Fruit fly (Drosophila melanogaster) S2 (cell line): ENCODE results near the gene eIF1A.

Experiments
- CG8478 ChIP-seq: fragments of >200 bp; optimal IDR thresholded peaks from 2 replicates; lab custom pipeline; 2018
- CTCF ChIP-seq, 2 experiments: fragments of >200 bp; optimal IDR thresholded peaks; 2 replicates each; lab custom pipeline; 2018

Gene eIF1A

DNA sequence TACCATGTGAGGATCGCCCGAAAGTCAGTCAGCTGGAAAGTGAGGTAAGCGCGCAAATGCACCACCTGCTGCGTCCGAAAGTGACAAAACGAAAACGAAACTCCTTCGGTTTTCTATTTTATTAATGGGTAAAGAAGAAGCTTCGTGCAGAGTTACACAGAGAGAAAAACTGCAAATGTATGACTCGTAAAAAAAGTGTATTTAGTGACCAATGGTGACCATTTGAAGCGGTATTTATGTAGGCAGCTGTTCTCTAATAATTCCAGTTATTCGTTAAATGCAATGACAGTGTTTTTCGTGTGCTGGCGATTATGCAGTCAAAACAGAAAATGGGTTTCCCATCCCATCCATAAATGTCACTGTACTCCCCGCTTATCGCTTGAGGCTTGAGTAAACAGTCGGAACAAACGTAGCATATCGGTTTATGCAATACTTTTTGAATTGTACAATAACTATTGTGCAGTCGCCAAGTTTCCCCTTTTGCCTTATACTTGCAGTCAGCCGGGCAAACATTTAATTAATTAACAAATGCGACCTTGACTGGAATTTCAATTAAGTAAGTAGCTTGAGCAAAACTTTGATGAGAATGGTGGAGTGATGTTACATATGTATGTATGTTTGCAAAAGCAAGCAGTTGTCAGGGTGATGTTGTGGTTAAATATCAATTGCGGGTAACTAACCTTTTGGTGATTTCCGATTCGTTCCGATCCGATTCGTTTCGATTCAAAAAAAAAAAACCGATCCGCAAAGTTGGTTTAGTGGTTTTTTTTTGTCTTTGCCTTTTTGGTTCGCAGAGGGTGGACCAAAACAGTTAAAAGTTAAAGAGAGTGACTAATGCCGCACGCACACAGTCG is 23.2 kb downstream of the eIF1A start:
- TF ChIP-seq CG8478 (lab: Kevin White, UChicago) (no peak), CTCF (optimal IDR thresholded peaks at IDR 0.05; lab: Kevin White, UChicago) (no peak)

DNA sequence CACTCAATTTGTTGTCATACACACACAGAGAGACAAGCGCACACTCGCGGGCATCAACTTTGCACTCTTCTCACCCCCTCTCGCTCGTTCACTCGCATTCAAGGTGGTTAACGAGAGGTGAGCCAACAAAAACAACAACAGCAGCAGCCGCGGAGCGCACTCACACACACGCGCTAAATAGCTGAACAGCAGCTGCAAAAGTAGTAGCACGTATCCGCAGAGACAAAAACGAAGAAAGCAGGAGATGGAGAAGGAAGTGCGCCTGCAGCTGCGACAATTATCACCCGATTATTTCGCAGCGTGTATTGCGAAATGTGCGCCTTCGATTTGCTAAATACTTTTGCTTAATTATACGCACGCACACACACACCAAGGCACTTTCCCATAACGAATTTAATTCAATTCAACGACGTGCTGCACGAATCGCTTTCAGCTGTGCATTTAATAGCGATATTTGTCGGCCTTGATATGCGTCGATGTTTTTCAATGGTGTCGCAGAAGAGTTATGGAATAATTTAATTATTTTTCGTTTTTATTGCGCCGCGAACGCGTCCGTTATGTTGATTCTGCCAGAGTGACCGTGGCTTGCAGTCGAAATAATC is 23.9 kb downstream of the eIF1A start:
- TF ChIP-seq CTCF (optimal IDR thresholded peaks at IDR 0.05; lab: Kevin White, UChicago), result no peak
- no peak for TF ChIP-seq CG8478 (lab: Kevin White, UChicago)

DNA sequence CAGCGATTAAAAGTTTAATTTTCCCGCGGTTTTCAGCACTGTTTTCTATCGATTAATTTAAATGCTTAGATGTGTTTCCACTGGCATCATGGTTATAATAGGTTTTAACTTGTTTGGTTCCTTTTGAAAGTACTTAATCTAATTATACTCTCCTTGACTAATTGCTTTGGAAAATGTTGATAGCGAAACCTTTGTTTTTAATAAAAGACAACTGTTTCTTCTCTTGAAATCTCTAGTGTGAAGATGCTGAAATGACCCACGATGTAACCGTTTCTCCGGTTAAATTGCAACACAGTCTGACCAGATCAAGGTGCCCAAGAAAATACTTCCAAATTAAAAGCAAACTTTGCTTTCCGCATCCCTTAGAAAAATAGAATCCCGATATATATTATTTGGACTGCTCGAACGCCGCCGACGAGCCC is 24.4 kb downstream of the eIF1A start, which contains the start of gene Dlc90F:
Dlc90F (plus strand) TSS at position 330 of the 422 bp plus-strand sequence.
- TF ChIP-seq CTCF (optimal IDR thresholded peaks at IDR 0.05; lab: Kevin White, UChicago) (no peak), CG8478 (lab: Kevin White, UChicago) (no peak)

DNA sequence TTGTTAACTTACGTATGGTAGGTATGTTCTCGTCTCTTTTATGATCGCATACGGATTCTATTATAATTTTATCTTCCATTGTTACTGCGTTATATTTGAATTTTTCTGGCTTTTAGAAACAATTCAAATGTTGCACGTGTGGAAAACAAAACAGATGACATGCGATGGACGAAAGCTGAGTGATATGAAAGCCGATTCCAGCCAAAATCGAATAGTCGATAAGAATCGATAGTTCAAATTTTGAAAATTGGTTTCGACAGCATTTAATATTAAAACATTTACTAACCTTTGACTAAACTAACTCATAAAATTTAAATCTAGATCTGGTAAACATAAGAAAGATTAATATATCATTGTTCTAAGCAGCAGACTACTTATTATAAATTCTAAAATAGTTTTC is 27.1 kb downstream of the eIF1A start, which contains the start of gene Polr1E:
Polr1E (minus strand) TSS at position 160 of the 400 bp plus-strand sequence.
- TF ChIP-seq CG8478 (lab: Kevin White, UChicago) (no peak), CTCF (optimal IDR thresholded peaks at IDR 0.05; lab: Kevin White, UChicago) (no peak)

DNA sequence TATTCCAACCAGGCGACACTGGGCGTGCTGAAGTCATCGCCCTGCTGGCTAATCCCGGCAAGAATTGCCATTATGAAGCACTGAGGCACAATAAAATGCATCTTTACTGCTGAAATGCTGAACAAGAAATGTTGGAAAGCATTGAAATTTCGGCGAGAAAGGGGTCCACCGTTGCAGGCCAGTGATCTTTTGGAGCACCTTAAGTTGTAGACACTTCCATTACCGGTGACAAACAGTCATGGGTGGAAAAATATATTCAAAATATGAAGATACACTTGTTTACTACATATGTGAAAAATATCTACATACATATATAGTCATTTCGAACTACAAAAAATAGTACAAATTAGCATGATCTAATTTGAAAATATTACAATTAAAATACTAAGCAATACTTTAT is 28.3 kb downstream of the eIF1A start, which contains the start of gene CG7126:
CG7126 (minus strand) TSS at position 101 of the 400 bp plus-strand sequence.
- no peak for TF ChIP-seq CG8478 (lab: Kevin White, UChicago)
- TF ChIP-seq CTCF (optimal IDR thresholded peaks at IDR 0.05; lab: Kevin White, UChicago), result no peak

dm6 chr3R:18309910-18310309 is 35.4 kb downstream of the eIF1A start:
- TF ChIP-seq CG8478 (lab: Kevin White, UChicago) (no peak), CTCF (optimal IDR thresholded peaks at IDR 0.05; lab: Kevin White, UChicago) (no peak)

DNA sequence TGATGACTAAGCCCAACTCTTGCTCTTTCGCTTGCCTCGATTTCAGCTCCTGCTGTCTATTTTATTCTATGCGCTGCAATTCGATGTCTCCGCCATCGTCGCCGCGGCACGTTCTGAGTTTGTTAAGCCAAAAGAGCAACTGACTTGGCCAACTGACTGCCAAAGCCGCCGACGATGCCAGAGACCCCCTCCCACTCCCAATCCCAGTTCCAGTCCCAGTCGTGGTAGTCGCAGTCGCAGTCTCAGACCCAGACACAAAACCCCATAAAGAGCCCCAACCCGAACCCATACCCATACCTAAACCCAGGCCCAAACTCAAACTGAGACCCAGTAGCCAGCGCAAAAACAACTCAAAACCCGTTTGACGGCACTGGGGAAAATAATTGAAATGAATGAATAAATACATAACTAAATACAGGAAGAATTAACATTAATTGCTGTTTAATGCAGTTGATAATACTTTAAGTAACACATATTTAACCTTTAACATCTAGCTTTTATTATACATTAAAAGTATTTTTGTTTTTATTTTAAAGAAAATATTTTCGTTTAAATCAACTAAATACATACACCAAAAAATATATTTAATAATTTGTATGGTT is 36.4 kb downstream of the eIF1A start:
- TF ChIP-seq CG8478 (lab: Kevin White, UChicago) (no peak), CTCF (optimal IDR thresholded peaks at IDR 0.05; lab: Kevin White, UChicago) (no peak)

dm6 chr3R:18311368-18311919 is 37.0 kb downstream of the eIF1A start:
- TF ChIP-seq CTCF (optimal IDR thresholded peaks at IDR 0.05; lab: Kevin White, UChicago) (no peak), CG8478 (lab: Kevin White, UChicago) (no peak)

DNA sequence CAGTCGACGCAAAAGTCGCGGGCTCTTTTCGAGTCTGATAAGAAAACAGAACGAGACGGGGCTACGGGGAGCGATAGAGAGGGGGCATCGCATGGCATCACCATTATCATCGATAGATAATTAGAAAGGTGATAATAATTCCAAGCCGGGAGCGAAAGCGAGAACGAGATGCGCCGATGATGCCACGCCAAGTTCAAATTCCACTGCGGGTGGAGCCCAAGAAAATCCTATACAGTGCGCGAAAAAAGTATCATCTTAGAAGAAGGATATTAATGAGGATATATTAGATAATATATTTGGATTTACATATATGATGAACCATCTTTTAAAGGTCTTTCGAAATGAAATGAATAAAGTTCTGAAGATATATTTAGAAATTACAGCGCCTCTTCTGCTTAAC is 38.3 kb downstream of the eIF1A start:
- TF ChIP-seq CTCF (optimal IDR thresholded peaks at IDR 0.05; lab: Kevin White, UChicago), result no peak
- no peak for TF ChIP-seq CG8478 (lab: Kevin White, UChicago)

- TF ChIP-seq CG8478 (lab: Kevin White, UChicago) (no peak), CTCF (optimal IDR thresholded peaks at IDR 0.05; lab: Kevin White, UChicago) (no peak)
Measured at dm6 chr3R:18314320-18314719, 39.9 kb downstream of the eIF1A start, which contains the start of gene PKD. PKD (minus strand) TSS chr3R:18314407.

DNA sequence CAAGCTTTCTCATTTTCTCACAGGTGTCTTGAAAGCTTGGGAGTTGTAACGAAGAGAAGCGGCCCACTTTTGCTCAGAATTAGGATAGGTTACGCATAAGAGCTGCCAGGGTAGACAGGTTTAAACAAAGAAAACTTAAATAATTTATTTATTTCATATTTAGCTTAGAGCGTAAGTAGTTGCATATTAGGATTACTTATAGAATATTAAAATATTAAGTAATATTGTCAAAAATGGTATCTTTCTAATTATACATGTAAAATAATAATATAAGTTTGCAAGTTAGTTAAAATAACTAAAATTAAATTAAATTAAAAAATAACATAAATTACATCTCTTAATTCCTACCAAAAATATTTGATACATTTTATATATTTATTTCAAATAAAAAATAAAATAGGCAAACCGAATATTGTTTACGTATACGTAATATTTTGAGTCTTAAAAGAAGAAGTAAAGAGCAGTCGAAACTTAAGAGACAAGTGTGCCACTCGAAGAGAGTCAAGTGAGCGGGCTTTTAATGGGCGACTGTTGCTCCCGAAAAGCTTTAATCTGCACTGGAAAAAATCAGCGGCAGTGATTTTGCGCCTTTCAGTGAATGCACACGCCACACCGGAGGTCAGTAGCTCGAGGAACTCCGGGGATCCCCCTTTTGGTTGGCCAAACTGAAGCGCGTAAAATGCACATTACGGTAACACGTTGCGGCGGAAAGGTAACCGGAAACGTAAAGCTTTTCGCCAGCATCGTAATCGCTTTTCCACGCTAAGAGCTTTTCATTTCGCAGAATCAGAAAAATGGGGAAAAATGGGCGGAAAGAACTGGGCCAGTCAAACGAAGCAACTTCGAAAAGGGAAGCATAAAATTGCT is 40.6 kb downstream of the eIF1A start:
- no peak for TF ChIP-seq CTCF (optimal IDR thresholded peaks at IDR 0.05; lab: Kevin White, UChicago)
- TF ChIP-seq CG8478 (lab: Kevin White, UChicago), result no peak

DNA sequence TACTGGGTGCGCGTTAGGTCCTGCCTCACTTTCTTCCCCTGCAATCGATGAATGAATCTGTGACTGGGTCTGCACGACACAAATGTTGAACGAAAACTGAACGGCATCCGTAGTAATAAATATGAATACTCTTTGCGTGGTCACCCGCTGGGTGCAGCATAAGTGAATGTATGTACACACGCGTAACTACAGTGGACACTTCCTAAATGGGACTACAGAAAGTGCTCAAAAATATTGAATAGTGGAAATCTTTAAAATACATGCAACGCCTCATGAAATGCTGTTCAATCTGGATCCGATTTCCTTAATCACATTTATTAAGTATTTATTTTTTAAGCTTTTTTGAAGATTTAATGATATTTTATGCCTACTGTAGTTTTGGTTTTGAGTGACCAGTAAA is 54.4 kb downstream of the eIF1A start, which contains the start of gene naz:
naz (minus strand) TSS at position 101 of the 400 bp plus-strand sequence.
- TF ChIP-seq CG8478 (lab: Kevin White, UChicago), result no peak
- no peak for TF ChIP-seq CTCF (optimal IDR thresholded peaks at IDR 0.05; lab: Kevin White, UChicago)
